Worm (Caenorhabditis elegans): Measurements from ENCODE around the gene F59A6.4.

- TF ChIP-seq ztf-11 (tag; optimal IDR thresholded peaks at IDR 0.05) (no peak), nhr-76 (tag; optimal IDR thresholded peaks at IDR 0.05) (no peak), lsy-2 (tag; optimal IDR thresholded peaks at IDR 0.05) (no peak), pha-4 (tag; optimal IDR thresholded peaks at IDR 0.05) (no peak), elt-1 (tag; optimal IDR thresholded peaks at IDR 0.05; ENCODE audit: borderline replicate concordance, insufficient read depth) (no peak), unc-120 (tag; optimal IDR thresholded peaks at IDR 0.05; ENCODE audit: poor library complexity, severe bottlenecking) (no peak), lin-13 (tag; optimal IDR thresholded peaks at IDR 0.05) (no peak), blmp-1 (tag; optimal IDR thresholded peaks at IDR 0.05) (no peak), snpc-4 (tag; optimal IDR thresholded peaks at IDR 0.05) (no peak), sptf-1 (tag; optimal IDR thresholded peaks at IDR 0.05) (no peak)
Measured at ce11 chrII:5021518-5021917, 16.6 kb downstream of the F59A6.4 start.

Measured in whole organism, mixed stage, embryonic.